Worm (Caenorhabditis elegans) whole organism, midembryonic: ENCODE data around the gene eor-2.

Source experiments
- cog-1 ChIP-seq: sonication (generic microtip); optimal IDR thresholded peaks from 2 replicates; lab custom pipeline; 2016; ENCODE audit warnings: missing genetic modification characterization, missing compliant biosample characterization
- ztf-23 ChIP-seq: fragments of 200-800 bp; sonication (Bioruptor generic); IDR thresholded peaks from 2 replicates; pipeline ENCODE4 v1.3.6; 2022; ENCODE audit warnings: missing genetic modification reagents, missing genetic modification characterization, missing compliant biosample characterization
- ztf-29 ChIP-seq: fragments of 200-800 bp; sonication (Bioruptor generic); IDR thresholded peaks from 2 replicates; pipeline ENCODE4 v1.3.6; 2022; ENCODE audit warnings: missing genetic modification reagents, missing genetic modification characterization, missing compliant biosample characterization

DNA sequence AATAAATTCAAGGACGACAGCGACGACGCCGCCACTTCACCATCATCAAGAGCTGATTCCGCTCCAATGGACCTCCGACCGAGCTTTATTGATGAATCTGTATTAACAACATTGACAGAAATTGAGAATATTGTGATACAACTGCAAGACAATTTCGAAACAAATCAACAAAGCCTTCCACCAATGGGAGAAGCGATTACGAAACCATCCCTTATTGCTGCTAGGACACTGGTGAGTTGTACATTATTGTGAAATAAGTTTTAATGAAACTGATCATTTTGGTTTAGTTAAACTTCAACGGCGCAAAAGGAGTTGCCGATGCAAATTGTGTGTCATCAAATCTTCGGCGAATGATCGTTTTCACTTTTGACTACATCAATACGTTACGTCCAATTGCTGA is 43.7 kb upstream of the eor-2 start:
- TF ChIP-seq ztf-29 (GFP tag; lab: Robert Waterston, UW) (no peak), ztf-23 (GFP tag; lab: Robert Waterston, UW) (no peak), cog-1 (tag; lab: Kevin White, UChicago) (no peak)
